Worm (Caenorhabditis elegans) whole organism, L1 larva: Measurements from ENCODE around the gene F17C11.13.

Source experiments
- C04F5.9 ChIP-seq: sonication (generic microtip); optimal IDR thresholded peaks from 2 replicates; lab custom pipeline; 2016; ENCODE audit warnings: missing genetic modification characterization, missing compliant biosample characterization
- Y116A8C.19 ChIP-seq: sonication (generic microtip); optimal IDR thresholded peaks from 2 replicates; lab custom pipeline; 2016; ENCODE audit warnings: missing compliant biosample characterization, missing genetic modification characterization, borderline replicate concordance
- aha-1 ChIP-seq: fragments of 150-350 bp; optimal IDR thresholded peaks from 2 replicates; lab custom pipeline; 2014; ENCODE audit warnings: missing biosample characterization, missing genetic modification characterization
- ceh-88 ChIP-seq: fragments of 200-800 bp; sonication (Bioruptor generic); IDR thresholded peaks from 2 replicates; pipeline ENCODE4 v1.3.6; 2022; ENCODE audit warnings: missing genetic modification characterization, missing compliant biosample characterization
- ceh-90 ChIP-seq: sonication (generic microtip); optimal IDR thresholded peaks from 2 replicates; lab custom pipeline; 2016; ENCODE audit warnings: missing genetic modification characterization, missing compliant biosample characterization
- ces-1 ChIP-seq: fragments of 150-350 bp; optimal IDR thresholded peaks from 2 replicates; lab custom pipeline; 2014; ENCODE audit warnings: missing biosample characterization, missing genetic modification reagents, missing genetic modification characterization
- dsc-1 ChIP-seq: sonication (generic microtip); optimal IDR thresholded peaks from 2 replicates; lab custom pipeline; 2016; ENCODE audit warnings: mild to moderate bottlenecking, missing genetic modification characterization, missing compliant biosample characterization
- efl-1 ChIP-seq, 4 experiments: fragments of 150-350 bp; optimal IDR thresholded peaks in 3 of 4; peaks in 1 of 4; 1 replicate in 1 of 4; 2 replicates in 3 of 4; lab custom pipeline; 2014; ENCODE audit warnings: missing biosample characterization in 2 of 4, missing genetic modification characterization in 2 of 4, missing genetic modification reagents in 2 of 4
- egl-27 ChIP-seq, 2 experiments: fragments of 150-350 bp in 1 of 2; sonication (generic microtip); optimal IDR thresholded peaks; 3 replicates each; lab custom pipeline; 2017 to 2018; ENCODE audit warnings: missing biosample characterization in 2 of 2, missing genetic modification characterization in 2 of 2, missing genetic modification reagents in 2 of 2
- elt-2 ChIP-seq: sonication (generic microtip); optimal IDR thresholded peaks from 2 replicates; lab custom pipeline; 2016; ENCODE audit warnings: missing genetic modification characterization, mild to moderate bottlenecking, inconsistent platforms, missing compliant biosample characterization, missing genetic modification reagents
- elt-3 ChIP-seq, 6 experiments: fragments of 150-350 bp in 1 of 6; sonication (generic microtip); optimal IDR thresholded peaks; 2 replicates each; lab custom pipeline; 2017 to 2018; ENCODE audit warnings: missing biosample characterization in 6 of 6, missing genetic modification characterization in 6 of 6, inconsistent platforms in 1 of 6
- ets-5 ChIP-seq: fragments of 200-800 bp; sonication (Bioruptor generic); IDR thresholded peaks from 2 replicates; pipeline ENCODE4 v1.3.6; 2022; ENCODE audit warnings: missing genetic modification characterization, missing compliant biosample characterization
- fkh-4 ChIP-seq: sonication (generic microtip); optimal IDR thresholded peaks from 2 replicates; lab custom pipeline; 2016; ENCODE audit warnings: missing compliant biosample characterization, missing genetic modification characterization, borderline replicate concordance
- fkh-8 ChIP-seq: sonication (generic microtip); optimal IDR thresholded peaks from 2 replicates; lab custom pipeline; 2016; ENCODE audit warnings: mild to moderate bottlenecking, missing genetic modification characterization, missing compliant biosample characterization
- fos-1 ChIP-seq: fragments of 150-350 bp; optimal IDR thresholded peaks from 2 replicates; lab custom pipeline; 2014; ENCODE audit warnings: missing biosample characterization, missing genetic modification characterization
- hlh-17 ChIP-seq: fragments of 200-800 bp; sonication (Bioruptor generic); optimal IDR thresholded peaks from 2 replicates; lab custom pipeline; 2018; ENCODE audit warnings: missing genetic modification characterization, mild to moderate bottlenecking, missing compliant biosample characterization, moderate library complexity, borderline replicate concordance
- hpl-2 ChIP-seq: fragments of 150-350 bp; optimal IDR thresholded peaks from 2 replicates; lab custom pipeline; 2014; ENCODE audit warnings: missing biosample characterization, missing genetic modification reagents, missing genetic modification characterization
- jun-1 ChIP-seq: fragments of 150-350 bp; optimal IDR thresholded peaks from 2 replicates; lab custom pipeline; 2014; ENCODE audit warnings: missing biosample characterization, missing genetic modification reagents, missing genetic modification characterization
- lin-14 ChIP-seq: fragments of 200-800 bp; sonication (Bioruptor generic); optimal IDR thresholded peaks from 2 replicates; lab custom pipeline; 2018; ENCODE audit warnings: mild to moderate bottlenecking, missing genetic modification characterization, moderate library complexity, missing compliant biosample characterization
- lin-35 ChIP-seq, 2 experiments: fragments of 150-350 bp; optimal IDR thresholded peaks; 2 replicates each; lab custom pipeline; 2014; ENCODE audit warnings: missing biosample characterization in 2 of 2, missing genetic modification characterization in 2 of 2, missing genetic modification reagents in 2 of 2
- lin-39 ChIP-seq: fragments of 150-350 bp; optimal IDR thresholded peaks from 2 replicates; lab custom pipeline; 2014; ENCODE audit warnings: missing biosample characterization, missing genetic modification reagents, missing genetic modification characterization
- lir-3 ChIP-seq: sonication (generic microtip); optimal IDR thresholded peaks from 2 replicates; lab custom pipeline; 2016; ENCODE audit warnings: mild to moderate bottlenecking, missing genetic modification characterization, moderate library complexity, missing compliant biosample characterization; ENCODE audit not compliant: poor library complexity
- lsy-2 ChIP-seq, 2 experiments: fragments of 150-350 bp; optimal IDR thresholded peaks; 2 replicates each; lab custom pipeline; 2014; ENCODE audit warnings: missing biosample characterization in 2 of 2, missing genetic modification characterization in 2 of 2
- mab-9 ChIP-seq: fragments of 200-800 bp; sonication (Bioruptor generic); IDR thresholded peaks from 2 replicates; pipeline ENCODE4 v1.3.6; 2022; ENCODE audit warnings: missing genetic modification reagents, missing genetic modification characterization, missing compliant biosample characterization
- mef-2 ChIP-seq: fragments of 150-350 bp; optimal IDR thresholded peaks from 2 replicates; lab custom pipeline; 2014; ENCODE audit warnings: missing biosample characterization, missing genetic modification characterization
- mep-1 ChIP-seq: fragments of 150-350 bp; optimal IDR thresholded peaks from 2 replicates; lab custom pipeline; 2014; ENCODE audit warnings: missing biosample characterization, missing genetic modification characterization
- nhr-11 ChIP-seq: fragments of 150-350 bp; optimal IDR thresholded peaks from 2 replicates; lab custom pipeline; 2014; ENCODE audit warnings: missing biosample characterization, missing genetic modification characterization
- nhr-12 ChIP-seq: sonication (generic microtip); optimal IDR thresholded peaks from 2 replicates; lab custom pipeline; 2017; ENCODE audit warnings: missing biosample characterization, missing genetic modification characterization
- nhr-20 ChIP-seq: sonication (generic microtip); optimal IDR thresholded peaks from 2 replicates; lab custom pipeline; 2016; ENCODE audit warnings: mild to moderate bottlenecking, missing genetic modification characterization, missing compliant biosample characterization
- nhr-28 ChIP-seq: fragments of 150-350 bp; optimal IDR thresholded peaks from 2 replicates; lab custom pipeline; 2014; ENCODE audit warnings: missing biosample characterization, missing genetic modification characterization
- nhr-71 ChIP-seq: sonication (generic microtip); optimal IDR thresholded peaks from 2 replicates; lab custom pipeline; 2016; ENCODE audit warnings: mild to moderate bottlenecking, missing genetic modification characterization, moderate library complexity, missing compliant biosample characterization
- nhr-77 ChIP-seq: fragments of 150-350 bp; optimal IDR thresholded peaks from 2 replicates; lab custom pipeline; 2014; ENCODE audit warnings: missing biosample characterization, missing genetic modification characterization
- nhr-85 ChIP-seq: sonication (generic microtip); peaks from one replicate; lab custom pipeline; 2016; ENCODE audit warnings: missing genetic modification characterization, inconsistent platforms, missing compliant biosample characterization
- pqm-1 ChIP-seq: sonication (generic microtip); optimal IDR thresholded peaks from 3 replicates; lab custom pipeline; 2017; ENCODE audit warnings: missing biosample characterization, missing genetic modification characterization
- rnt-1 ChIP-seq: sonication (generic microtip); optimal IDR thresholded peaks from 2 replicates; lab custom pipeline; 2016; ENCODE audit warnings: mild to moderate bottlenecking, missing genetic modification characterization, moderate library complexity, missing compliant biosample characterization
- sox-4 ChIP-seq: sonication (generic microtip); optimal IDR thresholded peaks from 2 replicates; lab custom pipeline; 2016; ENCODE audit warnings: missing genetic modification characterization, missing compliant biosample characterization
- sptf-1 ChIP-seq: fragments of 150-350 bp; optimal IDR thresholded peaks from 2 replicates; lab custom pipeline; 2014; ENCODE audit warnings: missing biosample characterization, missing genetic modification characterization
- sup-37 ChIP-seq: fragments of 200-800 bp; sonication (Bioruptor generic); optimal IDR thresholded peaks from 2 replicates; lab custom pipeline; 2018; ENCODE audit warnings: mild to moderate bottlenecking, missing genetic modification characterization, missing compliant biosample characterization
- swsn-7 ChIP-seq: sonication (generic microtip); optimal IDR thresholded peaks from 2 replicates; lab custom pipeline; 2016; ENCODE audit warnings: missing genetic modification characterization, missing compliant biosample characterization
- unc-130 ChIP-seq: fragments of 150-350 bp; optimal IDR thresholded peaks from 2 replicates; lab custom pipeline; 2017; ENCODE audit warnings: missing biosample characterization, missing genetic modification characterization, inconsistent platforms
- unc-30 ChIP-seq: sonication (generic microtip); optimal IDR thresholded peaks from 2 replicates; lab custom pipeline; 2017; ENCODE audit warnings: missing biosample characterization, missing genetic modification characterization
- unc-62 ChIP-seq: fragments of 150-350 bp; optimal IDR thresholded peaks from 2 replicates; lab custom pipeline; 2014; ENCODE audit warnings: missing biosample characterization, missing genetic modification reagents, missing genetic modification characterization
- unc-98 ChIP-seq: fragments of 200-800 bp; sonication (Bioruptor generic); IDR thresholded peaks from 2 replicates; pipeline ENCODE4 v1.3.6; 2022; ENCODE audit warnings: missing genetic modification characterization, missing compliant biosample characterization
- vab-15 ChIP-seq: sonication (generic microtip); optimal IDR thresholded peaks from 2 replicates; lab custom pipeline; 2017; ENCODE audit warnings: missing genotype, mild to moderate bottlenecking, missing genetic modification characterization, missing compliant biosample characterization
- ztf-4 ChIP-seq: fragments of 150-350 bp; optimal IDR thresholded peaks from 2 replicates; lab custom pipeline; 2014; ENCODE audit warnings: missing biosample characterization, missing genetic modification characterization

Gene F17C11.13

DNA sequence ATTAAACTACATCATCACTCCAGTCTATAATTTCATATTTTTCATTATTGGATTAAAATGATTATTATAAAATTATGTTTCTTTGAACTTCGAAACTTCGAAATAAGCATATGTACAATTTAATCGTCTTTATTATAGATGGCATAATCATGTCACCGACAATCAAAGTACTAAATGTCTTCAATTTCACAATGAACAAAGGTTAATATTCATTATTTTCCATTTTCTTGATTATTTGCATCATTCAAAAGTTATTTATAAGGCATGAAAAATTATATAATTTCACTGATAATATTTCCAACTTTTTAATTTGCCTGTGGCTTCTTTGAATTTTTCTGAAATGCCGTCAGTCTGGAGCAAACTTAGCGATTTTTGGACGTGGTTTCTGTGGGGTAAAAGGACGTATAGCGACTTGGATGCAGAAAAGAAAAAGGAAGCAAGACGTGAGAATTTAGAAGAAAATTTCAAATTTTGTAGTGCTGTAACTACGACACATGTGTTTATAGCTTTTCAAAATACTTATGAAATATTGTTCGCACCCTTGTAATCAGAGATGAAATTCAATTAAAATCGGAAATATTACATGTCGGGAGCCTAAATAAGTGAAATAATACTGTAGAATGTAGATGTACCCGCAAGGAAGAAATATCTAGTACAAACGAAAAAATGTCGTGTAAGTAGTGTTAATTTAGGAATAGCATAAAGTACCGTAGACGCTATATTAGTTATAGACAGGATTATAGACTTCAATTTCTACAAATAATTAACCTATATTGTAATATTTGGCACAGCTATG, at the start of gene F17C11.13:
TSS of gene F17C11.13 (plus strand) at position 243 of the 796 bp plus-strand sequence.
- TF ChIP-seq nhr-12 (tag; lab: Kevin White, UChicago) = no peak
- TF ChIP-seq efl-1 (optimal IDR thresholded peaks at IDR 0.05; lab: Kevin White, UChicago) = no peak
- peak in 1 of 2 experiments; percentile 34 for TF ChIP-seq efl-1 (GFP tag; optimal IDR thresholded peaks at IDR 0.05 in 1 of 2; lab: Kevin White, UChicago)
- TF ChIP-seq mab-9 (GFP tag; lab: Robert Waterston, UW) = no peak
- peak; percentile 11 for TF ChIP-seq elt-2 (tag; lab: Kevin White, UChicago)
- TF ChIP-seq lin-35 (GFP tag; optimal IDR thresholded peaks at IDR 0.05; lab: Kevin White, UChicago) = no peak
- TF ChIP-seq hlh-17 (GFP tag; lab: Kevin White, UChicago) = no peak

ce11 chrV:10909071-10909470, 46.7 kb upstream of the F17C11.13 start, which contains the start of gene zzz-1:
zzz-1 (minus strand) TSS chrV:10909171.
- TF ChIP-seq sptf-1 (tag; lab: Kevin White, UChicago) = no peak
- TF ChIP-seq elt-2 (tag; lab: Kevin White, UChicago) = no peak
- TF ChIP-seq fos-1 (tag; lab: Kevin White, UChicago) = no peak
- TF ChIP-seq dsc-1 (tag; lab: Kevin White, UChicago) = no peak
- no peak for TF ChIP-seq unc-62
- TF ChIP-seq lir-3 (tag; lab: Kevin White, UChicago) = no peak
- TF ChIP-seq nhr-77 (tag; lab: Kevin White, UChicago) = no peak
- TF ChIP-seq lin-35 (GFP tag; optimal IDR thresholded peaks at IDR 0.05; lab: Kevin White, UChicago) = no peak
- no peak for TF ChIP-seq fkh-4
- TF ChIP-seq ces-1 (GFP tag; lab: Kevin White, UChicago) = no peak
- no peak for TF ChIP-seq lsy-2 (tag; optimal IDR thresholded peaks at IDR 0.05; lab: Kevin White, UChicago)
- no peak for TF ChIP-seq hpl-2 (GFP tag; lab: Kevin White, UChicago)
- no peak for TF ChIP-seq ceh-90 (tag; lab: Kevin White, UChicago)
- TF ChIP-seq fkh-8 (tag; lab: Kevin White, UChicago) = no peak
- TF ChIP-seq egl-27 (tag; optimal IDR thresholded peaks at IDR 0.05; lab: Kevin White, UChicago) = no peak
- TF ChIP-seq, all 84 proteins: peak for 0

DNA sequence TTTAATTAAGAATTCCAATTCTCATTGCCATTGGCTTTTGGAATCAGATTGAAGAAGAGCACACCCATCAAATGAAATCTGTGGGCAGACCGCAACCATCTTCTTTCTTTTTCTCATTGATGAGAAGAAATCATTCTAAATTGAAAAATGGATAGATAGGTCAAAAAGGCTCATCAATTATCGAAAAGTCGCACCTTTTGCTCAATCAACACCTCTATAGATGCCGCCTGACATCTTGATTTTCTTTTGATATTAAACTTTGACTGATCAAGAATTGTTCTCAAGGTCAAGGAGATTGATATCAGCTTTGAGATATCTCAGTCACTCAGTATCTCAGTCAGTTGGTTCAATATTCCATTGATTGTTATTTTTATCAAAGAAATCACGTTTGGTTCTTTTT, 45.8 kb upstream of the F17C11.13 start:
- TF ChIP-seq swsn-7 (no peak), sptf-1 (tag; lab: Kevin White, UChicago) (no peak), aha-1 (tag; lab: Kevin White, UChicago) (no peak), nhr-28 (tag; lab: Kevin White, UChicago) (no peak), nhr-11 (tag; lab: Kevin White, UChicago) (no peak), elt-3 (tag; optimal IDR thresholded peaks at IDR 0.05; lab: Kevin White, UChicago) (no peak), efl-1 (optimal IDR thresholded peaks at IDR 0.05; lab: Kevin White, UChicago) (no peak), efl-1 (GFP tag; optimal IDR thresholded peaks at IDR 0.05 in 1 of 2; lab: Kevin White, UChicago) (no peak), mef-2 (tag; lab: Kevin White, UChicago) (no peak), hlh-17 (GFP tag; lab: Kevin White, UChicago) (no peak), ztf-4 (no peak), fkh-4 (no peak), lin-14 (GFP tag; lab: Kevin White, UChicago) (peak; percentile 44), pqm-1 (tag; lab: Kevin White, UChicago) (no peak), hpl-2 (GFP tag; lab: Kevin White, UChicago) (no peak), nhr-20 (tag; lab: Kevin White, UChicago) (no peak), Y116A8C.19 (tag; lab: Kevin White, UChicago) (no peak), mep-1 (tag; lab: Kevin White, UChicago) (no peak), lin-35 (GFP tag; optimal IDR thresholded peaks at IDR 0.05; lab: Kevin White, UChicago) (no peak), sox-4 (tag; lab: Kevin White, UChicago) (no peak), ceh-88 (no peak), unc-130 (tag; lab: Kevin White, UChicago) (no peak), sup-37 (GFP tag; lab: Kevin White, UChicago) (no peak), ceh-90 (tag; lab: Kevin White, UChicago) (no peak), nhr-85 (no peak), mab-9 (GFP tag; lab: Robert Waterston, UW) (no peak), nhr-71 (peak; percentile 51), rnt-1 (tag; lab: Kevin White, UChicago) (peak; percentile 49), C04F5.9 (tag; lab: Kevin White, UChicago) (no peak), lsy-2 (tag; optimal IDR thresholded peaks at IDR 0.05; lab: Kevin White, UChicago) (peak in 1 of 2 experiments; percentile 26), unc-98 (no peak), lin-39 (peak; percentile 65), jun-1 (no peak), ets-5 (GFP tag; lab: Robert Waterston, UW) (no peak), unc-30 (tag; lab: Kevin White, UChicago) (no peak), ces-1 (GFP tag; lab: Kevin White, UChicago) (no peak), vab-15 (tag; lab: Kevin White, UChicago) (no peak)
